Worm (Caenorhabditis elegans) whole organism, L4/young adult: ENCODE measurements around the gene pxd-1.

ENCODE experiments used
- W03F9.2 ChIP-seq: fragments of 150-350 bp; optimal IDR thresholded peaks from 2 replicates; lab custom pipeline; 2014; ENCODE audit warnings: missing biosample characterization, missing genetic modification characterization
- dao-5 ChIP-seq: sonication (generic microtip); optimal IDR thresholded peaks from 2 replicates; lab custom pipeline; 2016; ENCODE audit warnings: missing genotype, missing genetic modification characterization, moderate library complexity, missing compliant biosample characterization
- him-1 ChIP-seq: sonication (generic microtip); optimal IDR thresholded peaks from 2 replicates; lab custom pipeline; 2016; ENCODE audit warnings: missing genotype, missing genetic modification reagents, missing genetic modification characterization, missing compliant biosample characterization

pxd-1 gene

ce11 chrIII:3978438-3978837, 27.5 kb upstream of the pxd-1 start:
- TF ChIP-seq W03F9.2 = no peak
- TF ChIP-seq him-1 (tag; lab: Kevin White, UChicago) = no peak
- no peak for TF ChIP-seq dao-5 (tag; lab: Kevin White, UChicago)

ce11 chrIII:3979980-3980631, 25.8 kb upstream of the pxd-1 start:
- TF ChIP-seq dao-5 (tag; lab: Kevin White, UChicago) = no peak
- peak; percentile 46 for TF ChIP-seq W03F9.2

ce11 chrIII:3984049-3984484, 21.9 kb upstream of the pxd-1 start:
- no peak for TF ChIP-seq W03F9.2
- peak; percentile 69 for TF ChIP-seq him-1 (tag; lab: Kevin White, UChicago)

ce11 chrIII:3986368-3986767, 19.6 kb upstream of the pxd-1 start, which contains the start of gene Y1A5A.1:
Gene Y1A5A.1, minus strand, starts transcription at chrIII:3986661.
- no peak for TF ChIP-seq W03F9.2
- no peak for TF ChIP-seq dao-5 (tag; lab: Kevin White, UChicago)
- TF ChIP-seq him-1 (tag; lab: Kevin White, UChicago) = no peak

- no peak for TF ChIP-seq him-1 (tag; lab: Kevin White, UChicago)
- no peak for TF ChIP-seq dao-5 (tag; lab: Kevin White, UChicago)
- no peak for TF ChIP-seq W03F9.2
Observed at ce11 chrIII:3987759-3988158, 18.2 kb upstream of the pxd-1 start, which contains the start of gene C36E8.6. Gene C36E8.6, plus strand, starts transcription at chrIII:3988059.

- TF ChIP-seq W03F9.2 (no peak), dao-5 (tag; lab: Kevin White, UChicago) (no peak), him-1 (tag; lab: Kevin White, UChicago) (no peak)
Observed at ce11 chrIII:3991362-3991761, 14.6 kb upstream of the pxd-1 start.

ce11 chrIII:3992089-3992488, 13.9 kb upstream of the pxd-1 start, which contains the start of gene glb-11:
Gene glb-11, minus strand, starts transcription at chrIII:3992189.
- TF ChIP-seq W03F9.2 (no peak), him-1 (tag; lab: Kevin White, UChicago) (no peak), dao-5 (tag; lab: Kevin White, UChicago) (no peak)

ce11 chrIII:3994457-3994856, 11.5 kb upstream of the pxd-1 start:
- no peak for TF ChIP-seq W03F9.2
- no peak for TF ChIP-seq him-1 (tag; lab: Kevin White, UChicago)
- TF ChIP-seq dao-5 (tag; lab: Kevin White, UChicago) = no peak

- peak; percentile 81 for TF ChIP-seq W03F9.2
- TF ChIP-seq dao-5 (tag; lab: Kevin White, UChicago) = no peak
- peak; percentile 32 for TF ChIP-seq him-1 (tag; lab: Kevin White, UChicago)
Observed at ce11 chrIII:4004064-4004580, 1.8 kb upstream of the pxd-1 start, which contains the start of gene tif-1A. Gene tif-1A, minus strand, starts transcription at chrIII:4004114.

- no peak for TF ChIP-seq dao-5 (tag; lab: Kevin White, UChicago)
- TF ChIP-seq him-1 (tag; lab: Kevin White, UChicago) = no peak
- no peak for TF ChIP-seq W03F9.2
Observed at ce11 chrIII:4007017-4007416, 1.1 kb downstream of the pxd-1 start.

ce11 chrIII:4009181-4009580, 3.2 kb downstream of the pxd-1 start:
- no peak for TF ChIP-seq dao-5 (tag; lab: Kevin White, UChicago)
- TF ChIP-seq him-1 (tag; lab: Kevin White, UChicago) = no peak
- TF ChIP-seq W03F9.2 = no peak

- TF ChIP-seq W03F9.2 (no peak), him-1 (tag; lab: Kevin White, UChicago) (no peak), dao-5 (tag; lab: Kevin White, UChicago) (no peak)
Observed at ce11 chrIII:4010168-4010567, 4.2 kb downstream of the pxd-1 start.

- no peak for TF ChIP-seq him-1 (tag; lab: Kevin White, UChicago)
- TF ChIP-seq dao-5 (tag; lab: Kevin White, UChicago) = no peak
- no peak for TF ChIP-seq W03F9.2
Observed at ce11 chrIII:4010987-4011386, 5.0 kb downstream of the pxd-1 start.

- TF ChIP-seq W03F9.2 (no peak), him-1 (tag; lab: Kevin White, UChicago) (no peak), dao-5 (tag; lab: Kevin White, UChicago) (no peak)
Observed at ce11 chrIII:4012036-4012435, 6.1 kb downstream of the pxd-1 start, which contains the start of gene C36E8.4. Gene C36E8.4, plus strand, starts transcription at chrIII:4012336.

- TF ChIP-seq W03F9.2 (no peak), him-1 (tag; lab: Kevin White, UChicago) (no peak), dao-5 (tag; lab: Kevin White, UChicago) (no peak)
Observed at ce11 chrIII:4013061-4013460, 7.1 kb downstream of the pxd-1 start.
